Fruit fly (Drosophila melanogaster) whole organism: ENCODE measurements around the gene Cpsf100.

Experiments used
- CG8478 ChIP-seq: fragments of >200 bp; optimal IDR thresholded peaks from 2 replicates; lab custom pipeline; 2018; ENCODE audit warnings: inconsistent platforms
- Dll ChIP-seq: fragments of >200 bp; optimal IDR thresholded peaks from 2 replicates; lab custom pipeline; 2017
- EcR ChIP-seq, 2 experiments: fragments of >200 bp; optimal IDR thresholded peaks; 2 replicates each; lab custom pipeline; 2017; ENCODE audit warnings: missing biosample characterization in 2 of 2, missing genetic modification characterization in 2 of 2, missing genetic modification reagents in 2 of 2
- psq ChIP-seq: fragments of >200 bp; optimal IDR thresholded peaks from 2 replicates; lab custom pipeline; 2017
- usp ChIP-seq: fragments of >200 bp; optimal IDR thresholded peaks from 2 replicates; lab custom pipeline; 2017; ENCODE audit warnings: missing biosample characterization, missing genetic modification characterization, mixed read lengths

DNA sequence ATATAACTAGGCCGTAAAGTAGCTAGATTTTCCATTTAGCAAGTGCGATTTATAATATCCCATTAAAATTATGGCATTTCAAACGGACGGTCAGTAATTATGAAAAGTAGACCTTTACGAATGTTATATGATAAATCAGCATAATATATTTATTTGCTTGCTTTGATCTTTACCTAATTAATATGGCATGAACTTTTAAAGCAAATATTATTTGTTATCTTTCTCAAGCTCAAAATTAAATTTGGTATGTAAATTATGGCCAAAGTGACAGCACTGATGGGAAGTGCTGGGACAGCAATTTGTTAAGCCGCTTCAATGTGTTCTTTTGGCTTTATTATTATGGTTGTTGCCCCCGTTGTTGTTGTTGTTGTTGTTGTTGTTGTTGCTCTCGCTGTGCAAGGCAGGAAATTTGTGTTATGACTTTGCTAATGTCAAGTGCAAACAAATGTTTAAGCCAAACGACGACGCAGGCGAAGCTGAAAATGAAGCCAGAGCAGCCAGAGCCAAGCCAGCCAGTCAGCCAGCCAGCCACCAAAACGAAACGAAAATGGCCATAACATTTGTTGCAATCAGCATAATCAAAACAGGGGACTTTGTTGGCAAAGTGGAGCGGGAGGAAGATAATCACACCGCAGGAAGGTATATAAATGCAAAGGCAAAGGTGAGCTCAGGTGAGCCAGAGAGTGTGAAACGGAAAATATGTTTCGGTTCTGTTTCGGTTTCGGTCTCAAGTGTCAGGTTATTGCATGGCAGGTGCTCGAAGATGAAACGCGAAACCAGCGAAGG lies 48.3 kb downstream of the Cpsf100 start:
- TF ChIP-seq psq (no peak), EcR (GFP tag; optimal IDR thresholded peaks at IDR 0.05; lab: Kevin White, UChicago) (no peak), CG8478 (no peak), Dll (lab: Kevin White, UChicago) (no peak), usp (no peak)
